Worm (Caenorhabditis elegans) whole organism, dauer: Measurements from ENCODE around the gene M02D8.6.
"Not testable (repeated sequence)": the region's sequence is repeated elsewhere in the genome, so short reads cannot be mapped to it uniquely, and the experiment has no call there.

Experiments
- unc-62 ChIP-seq: sonication (generic microtip); optimal IDR thresholded peaks from 2 replicates; lab custom pipeline; 2017; ENCODE audit warnings: missing biosample characterization, missing genetic modification reagents, missing genetic modification characterization

The M02D8.6 gene

DNA sequence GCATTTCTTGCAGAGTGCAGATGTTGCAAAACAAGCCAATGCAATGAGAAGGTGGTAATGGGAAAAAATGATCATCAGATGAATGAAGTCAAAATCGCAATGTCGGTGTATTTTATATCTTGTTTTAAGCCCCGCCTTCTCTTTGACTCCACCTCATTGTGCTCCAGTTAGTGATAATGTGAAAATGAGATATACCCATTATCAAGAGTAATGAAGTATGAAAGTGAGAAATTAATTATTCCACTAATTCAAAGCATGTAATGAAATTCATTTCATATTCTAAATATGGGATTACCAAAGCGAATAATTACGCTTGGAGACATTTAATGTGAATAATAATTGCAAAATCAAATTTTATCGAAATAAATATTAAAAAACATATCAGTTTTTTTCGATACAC is at the start of gene M02D8.6:
Gene M02D8.6, minus strand, starts transcription at position 101 of the 400 bp plus-strand sequence.
- not testable (repeated sequence) for TF ChIP-seq unc-62

DNA sequence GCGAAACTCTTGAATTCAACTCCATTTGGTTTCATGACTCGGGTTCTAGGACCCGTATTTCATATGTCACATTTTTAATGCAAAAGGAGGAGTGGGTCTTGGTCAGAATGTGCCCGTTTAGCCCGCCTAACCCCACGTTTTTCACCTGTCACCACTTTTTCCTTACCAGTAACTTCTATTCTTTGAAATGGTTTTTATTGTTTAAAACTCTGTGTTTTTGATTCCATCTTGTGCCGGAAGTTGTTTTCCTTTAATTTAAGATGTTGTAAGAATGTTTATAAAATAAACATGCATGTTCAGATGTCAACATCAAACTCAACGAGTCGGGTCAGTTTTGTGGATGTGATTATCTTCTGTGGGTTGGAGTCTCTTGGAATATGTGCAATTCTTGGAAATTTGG is 46.8 kb upstream of the M02D8.6 start, which contains the start of gene ZK721.4:
Gene ZK721.4, plus strand, starts transcription at position 301 of the 400 bp plus-strand sequence.
- no peak for TF ChIP-seq unc-62

DNA sequence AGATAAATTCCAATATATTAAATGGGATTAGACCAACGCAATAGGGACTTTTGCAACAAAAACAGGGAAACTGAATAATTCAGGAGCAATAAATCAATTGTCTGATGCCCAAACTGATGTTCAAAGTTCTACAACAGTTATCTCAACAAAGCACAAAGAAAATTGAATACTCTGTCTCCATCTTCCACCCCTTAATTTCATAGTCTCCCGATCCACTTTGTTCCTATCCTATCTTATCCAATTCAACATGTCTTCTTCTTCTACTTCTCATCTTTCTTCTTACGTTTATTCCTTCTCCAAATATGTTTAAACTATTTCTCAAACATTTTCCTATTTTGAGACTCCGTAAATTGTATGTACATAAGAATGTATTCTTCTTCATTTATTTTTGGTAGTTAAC is 38.6 kb upstream of the M02D8.6 start:
- TF ChIP-seq unc-62, result no peak

DNA sequence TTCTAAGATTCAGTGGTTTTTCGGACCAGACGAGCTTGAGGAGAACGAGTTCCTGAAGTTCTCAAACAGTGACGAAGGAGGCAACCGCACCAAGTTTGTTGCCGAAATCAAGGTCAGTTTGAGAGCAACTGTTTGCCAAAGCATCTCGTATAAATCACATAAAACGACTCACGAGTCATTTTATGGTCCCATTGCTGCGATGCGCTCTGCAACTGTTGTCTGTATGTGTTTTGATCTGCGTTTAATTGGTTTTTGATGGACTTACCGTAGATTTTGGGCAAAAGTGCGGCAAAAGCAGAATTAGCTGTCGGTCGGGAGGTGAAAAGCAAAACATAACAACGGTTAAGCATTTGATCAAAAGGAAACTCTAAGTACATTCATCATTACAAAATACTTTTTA is 32.3 kb upstream of the M02D8.6 start:
- no peak for TF ChIP-seq unc-62

DNA sequence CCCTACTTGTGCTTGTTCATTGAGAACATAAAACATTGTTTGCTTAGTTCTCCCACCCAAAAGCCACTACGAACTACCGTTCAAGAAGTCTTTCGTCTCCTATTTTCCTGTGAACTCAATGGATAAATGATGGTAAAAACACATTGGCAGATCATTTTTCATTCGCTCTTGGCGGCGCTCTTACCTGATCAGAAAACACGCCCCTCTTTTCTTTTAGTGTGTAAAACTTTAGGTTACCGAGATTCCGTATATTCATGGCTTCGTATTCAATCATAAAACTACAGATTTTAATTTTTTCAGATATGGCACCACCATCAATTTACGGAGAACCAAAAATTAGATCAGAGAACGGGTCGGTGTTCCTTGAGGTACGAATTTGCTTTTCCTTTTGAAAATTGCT is 31.9 kb upstream of the M02D8.6 start, which contains the start of gene zig-12:
Gene zig-12, plus strand, starts transcription at position 301 of the 400 bp plus-strand sequence.
- TF ChIP-seq unc-62, result no peak

DNA sequence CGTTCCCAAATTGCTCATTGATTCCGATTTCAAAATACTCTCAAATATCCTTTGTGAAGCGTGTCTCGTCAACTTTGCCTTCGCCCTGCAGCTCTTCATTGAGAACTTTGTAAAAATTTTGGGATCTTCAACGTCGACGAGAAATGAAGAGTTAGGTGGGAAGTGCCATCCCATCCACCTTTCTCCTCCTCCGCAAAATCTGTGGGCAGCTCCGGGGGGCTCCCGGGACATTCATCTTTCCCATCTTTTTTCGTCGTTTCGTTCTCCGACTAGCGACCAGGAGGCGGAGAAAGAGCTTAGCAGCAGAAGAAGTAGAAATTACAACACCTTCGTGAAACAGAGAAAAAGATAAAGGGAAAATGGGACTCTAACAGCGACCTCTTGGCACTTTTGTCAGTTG is 31.2 kb upstream of the M02D8.6 start:
- TF ChIP-seq unc-62, result no peak

DNA sequence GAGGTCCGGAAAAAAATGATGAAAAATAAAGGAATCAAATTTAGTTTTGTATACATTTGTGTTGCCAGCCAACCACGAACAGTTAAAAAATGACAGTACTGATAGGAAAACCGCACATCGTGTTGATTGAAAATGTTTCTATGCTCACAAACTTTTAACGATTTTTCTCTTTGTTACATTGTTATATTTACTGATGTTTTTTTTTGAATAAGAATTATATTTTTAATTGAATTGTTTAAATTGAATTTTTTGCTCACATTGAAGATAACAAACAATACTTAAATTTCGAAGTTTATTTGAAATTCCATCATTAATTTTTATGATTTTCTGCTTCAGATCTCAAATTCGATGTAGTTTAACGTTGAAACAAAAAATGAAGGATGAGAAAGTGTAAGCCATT is 29.8 kb upstream of the M02D8.6 start, which contains the start of gene M02D8.5:
Gene M02D8.5, minus strand, starts transcription at position 101 of the 400 bp plus-strand sequence.
- no peak for TF ChIP-seq unc-62

DNA sequence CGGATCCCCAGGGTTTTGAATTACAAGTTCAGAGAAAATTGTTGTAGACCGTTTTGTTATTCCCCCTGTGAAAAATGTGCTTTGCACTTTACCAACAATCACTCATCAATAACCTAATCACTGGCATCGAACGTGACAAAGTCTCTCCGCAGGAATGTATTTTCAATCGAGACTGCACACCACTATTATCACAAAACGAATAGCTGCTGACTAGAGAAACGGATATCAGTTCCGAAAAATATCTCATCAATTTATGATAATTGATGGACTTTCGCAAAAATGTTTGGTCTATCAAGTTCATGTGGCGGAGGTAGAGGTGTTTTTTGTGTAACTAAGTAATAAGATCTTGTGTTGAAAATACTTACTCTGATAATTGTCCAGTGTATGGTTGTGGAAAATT is 29.3 kb upstream of the M02D8.6 start:
- TF ChIP-seq unc-62, result no peak

DNA sequence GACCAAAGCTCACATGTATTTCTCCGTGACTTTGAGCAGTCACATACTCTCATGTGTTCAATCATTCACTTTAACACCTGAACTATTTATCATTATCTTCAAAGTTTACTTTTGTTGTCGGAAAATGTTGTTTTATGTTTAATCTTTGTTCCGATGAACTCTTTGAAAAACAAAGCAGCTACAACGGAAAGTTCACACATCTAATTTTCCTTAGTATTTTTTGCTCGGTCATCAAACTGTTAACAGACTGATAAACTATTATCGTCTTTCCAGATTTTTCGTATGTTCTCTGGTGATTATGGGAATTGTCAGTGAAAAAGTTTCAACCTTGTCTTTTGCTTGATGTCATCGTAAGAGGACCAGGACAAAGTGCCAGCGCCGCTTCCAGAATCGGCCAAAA is 24.3 kb upstream of the M02D8.6 start:
- TF ChIP-seq unc-62, result no peak

DNA sequence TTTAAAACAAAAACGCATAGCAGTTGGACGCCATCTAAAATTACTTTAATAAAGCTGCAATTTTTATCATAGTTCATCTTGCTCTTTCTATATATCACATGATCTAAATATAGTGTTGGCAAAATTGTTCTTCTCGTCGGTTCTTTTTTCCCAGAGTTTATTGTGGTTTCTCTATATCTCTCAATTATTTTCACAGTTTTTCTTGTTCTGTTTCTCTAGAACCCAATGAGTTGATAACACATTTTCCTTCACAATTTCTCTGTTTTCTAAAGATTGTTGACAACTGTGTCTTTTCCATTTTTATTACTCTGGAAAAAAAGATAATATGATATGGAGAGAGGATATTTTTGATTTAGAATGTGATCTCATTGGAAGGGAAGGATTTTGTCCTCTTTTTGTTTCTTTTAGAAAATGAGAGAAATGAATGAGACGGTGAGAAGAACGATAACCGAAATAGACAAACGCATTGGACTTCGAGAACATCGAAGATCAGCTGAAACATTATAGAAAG is 22.6 kb upstream of the M02D8.6 start:
- TF ChIP-seq unc-62, result no peak

DNA sequence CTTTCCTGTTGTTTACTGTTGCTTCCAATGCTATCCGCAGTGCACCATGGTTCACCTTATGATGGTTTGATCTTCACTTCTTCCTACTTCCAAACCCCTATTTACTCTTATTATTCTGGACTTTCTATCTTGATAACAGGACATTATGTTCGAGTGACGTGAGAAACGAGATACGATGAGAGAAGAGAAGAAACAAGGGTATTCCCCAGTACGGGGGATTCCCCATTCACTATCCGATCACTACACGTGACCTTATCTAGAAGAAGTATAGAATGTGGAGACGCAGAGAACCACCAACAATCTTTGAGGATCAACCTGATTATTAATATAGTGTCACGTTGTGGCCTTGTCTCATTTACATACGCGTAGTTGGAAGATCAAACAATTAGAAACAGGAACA is 20.8 kb upstream of the M02D8.6 start:
- TF ChIP-seq unc-62, result no peak

DNA sequence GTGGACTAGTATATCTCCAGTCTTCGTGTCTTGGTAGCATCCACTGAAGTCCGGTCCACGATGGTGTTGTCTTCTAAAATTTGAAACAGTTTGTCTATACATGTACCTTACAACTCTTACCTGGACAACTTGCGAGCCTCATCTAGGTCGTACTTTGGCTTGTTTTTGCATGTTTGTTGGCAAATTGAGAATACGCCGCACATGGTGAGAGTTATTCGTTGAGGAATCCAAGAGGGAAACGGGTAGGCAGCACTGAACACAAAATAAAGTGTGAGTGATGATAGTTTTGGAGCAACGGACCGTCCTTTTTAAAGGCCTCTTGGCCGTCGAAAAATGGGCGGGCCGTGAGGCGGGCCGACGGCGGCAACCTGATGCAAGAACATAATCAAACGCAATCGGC is 18.9 kb upstream of the M02D8.6 start, which contains the start of gene asns-2:
Gene asns-2, minus strand, starts transcription at position 282 of the 400 bp plus-strand sequence.
- TF ChIP-seq unc-62, result no peak

DNA sequence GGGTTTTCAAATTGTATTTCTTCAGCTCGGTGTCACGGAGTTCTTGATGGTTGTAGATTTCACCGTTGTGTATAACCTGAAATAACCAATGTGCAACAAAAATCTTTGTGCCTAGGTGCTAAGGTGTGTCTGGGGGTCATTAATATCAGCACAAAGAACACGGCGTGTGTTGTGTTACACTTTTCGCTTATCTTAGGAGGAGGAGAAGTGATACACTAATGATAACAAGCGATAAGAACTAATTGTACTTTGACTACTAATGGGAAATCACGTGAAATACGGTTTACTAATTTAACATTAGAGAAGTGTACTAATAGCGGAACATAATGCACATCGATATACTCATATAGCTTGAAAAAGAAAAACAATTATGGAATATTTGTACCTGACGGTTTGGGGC is 18.5 kb upstream of the M02D8.6 start:
- no peak for TF ChIP-seq unc-62

DNA sequence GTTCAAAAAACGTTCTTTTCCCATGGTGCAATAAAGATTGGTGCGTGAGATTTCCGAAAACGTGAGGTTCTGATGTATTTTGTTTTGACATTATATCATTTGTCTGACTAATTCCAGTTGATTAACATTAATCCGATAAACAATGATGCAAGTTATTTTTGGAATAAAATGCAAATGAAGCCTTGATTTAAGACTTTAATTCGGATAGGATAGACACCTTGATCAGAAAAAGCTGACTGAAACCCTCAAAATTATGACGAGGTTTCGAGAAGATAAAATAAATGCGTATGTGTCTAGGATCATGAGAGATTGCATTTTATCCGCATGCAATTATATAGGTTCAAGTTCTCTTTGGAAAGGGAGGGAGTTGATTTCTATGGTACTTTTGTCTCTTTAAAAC is 13.8 kb upstream of the M02D8.6 start:
- TF ChIP-seq unc-62, result no peak

DNA sequence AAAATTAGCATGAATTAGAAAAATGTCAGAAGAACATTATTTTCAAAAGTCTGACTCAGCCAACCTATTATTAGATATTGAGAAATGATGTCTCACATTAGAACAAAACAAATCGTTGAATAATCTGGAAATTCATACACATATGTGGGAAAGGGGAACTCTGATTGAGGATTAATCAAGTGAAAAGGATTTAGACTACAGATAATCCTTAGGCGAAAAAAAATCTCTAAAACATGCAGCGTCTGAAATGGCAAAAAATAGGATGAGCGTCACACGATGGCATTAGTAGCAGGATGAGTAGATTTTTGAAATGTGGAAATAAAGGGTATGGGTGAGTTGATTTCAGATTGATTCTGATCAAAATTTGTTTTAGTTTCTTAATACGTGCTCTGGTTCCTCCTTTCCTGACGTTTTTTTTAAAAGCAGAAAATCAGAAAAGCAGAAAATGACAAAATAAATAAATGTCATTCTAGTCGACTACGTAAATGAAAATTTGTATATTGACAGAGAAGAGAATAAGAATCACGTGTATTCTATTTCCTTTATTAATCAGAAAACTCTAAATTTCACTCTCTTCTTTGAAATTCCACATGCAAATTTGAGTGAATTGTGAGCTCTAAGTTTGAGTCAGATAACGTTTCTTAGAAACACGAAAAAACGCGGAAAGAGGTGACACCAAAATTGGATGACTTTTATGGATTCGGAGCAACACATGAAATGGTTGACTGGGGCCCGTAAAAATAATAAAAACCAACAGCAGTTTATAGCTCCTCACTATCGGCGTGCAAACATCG is 12.7 kb upstream of the M02D8.6 start:
- TF ChIP-seq unc-62, result no peak

DNA sequence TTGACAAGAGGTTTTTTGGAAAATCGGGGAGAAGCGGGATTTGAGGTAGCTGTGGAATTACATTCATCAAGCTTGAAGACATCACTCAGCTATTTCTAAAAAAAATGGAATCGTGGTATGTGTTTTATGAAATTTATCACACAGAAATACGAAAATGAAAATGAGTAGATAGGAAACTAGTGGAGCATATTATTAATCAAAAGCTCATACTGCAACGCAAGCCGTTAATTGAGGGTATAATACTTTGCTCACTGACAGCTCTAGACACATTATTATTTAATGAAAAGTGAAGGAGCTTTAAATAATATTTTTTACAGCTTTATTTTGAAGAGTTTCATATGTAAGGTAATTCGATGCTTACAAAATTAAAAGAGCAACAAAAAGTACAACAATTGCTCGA is 11.2 kb upstream of the M02D8.6 start, which contains the start of gene M02D8.7:
Gene M02D8.7, minus strand, starts transcription at position 101 of the 400 bp plus-strand sequence.
- TF ChIP-seq unc-62, result no peak

DNA sequence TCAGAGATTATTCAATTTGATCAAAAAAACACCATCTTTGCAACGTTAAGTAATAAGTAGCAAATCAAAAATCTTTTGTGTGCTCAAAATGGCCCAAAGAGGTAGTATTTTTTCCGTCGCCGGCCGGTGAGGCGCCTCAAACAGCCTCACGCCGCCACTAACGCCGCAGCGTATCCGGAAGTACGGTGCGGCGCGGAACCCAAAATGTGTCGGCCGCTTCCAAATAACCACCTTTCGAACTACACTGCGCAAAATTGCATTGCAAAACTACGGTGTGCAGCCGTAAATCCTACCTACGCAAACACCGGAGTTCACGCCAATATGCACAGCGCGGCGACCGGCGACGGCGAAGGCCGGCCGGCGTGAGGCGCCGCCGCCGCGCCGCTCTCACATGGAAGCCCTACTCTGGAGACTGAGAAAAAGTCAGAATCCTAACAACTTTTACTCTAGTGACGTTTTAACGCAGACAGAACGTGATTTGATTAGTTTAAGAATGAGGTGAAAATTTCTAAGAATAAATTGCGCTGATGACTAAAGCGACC is 10.0 kb upstream of the M02D8.6 start:
- TF ChIP-seq unc-62, result no peak

DNA sequence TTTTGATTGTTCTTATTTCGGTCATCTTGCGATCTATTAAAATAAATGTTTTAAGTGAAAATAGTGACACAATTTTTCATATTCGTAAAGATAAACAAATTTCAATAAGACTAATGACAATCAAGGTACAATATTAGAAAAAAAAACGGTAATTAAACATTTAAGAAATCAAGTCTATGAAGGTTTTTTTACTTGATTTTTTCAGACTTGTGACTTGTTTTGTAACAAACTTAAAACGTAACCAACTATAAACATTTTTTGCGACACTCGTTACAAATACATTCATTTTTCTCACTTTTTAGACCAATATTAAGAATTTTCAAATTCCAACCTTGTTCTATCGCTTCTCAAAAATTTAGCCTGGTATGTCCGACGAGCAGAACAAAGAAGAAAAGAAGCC is 7.7 kb upstream of the M02D8.6 start, which contains the start of gene M02D8.2:
Gene M02D8.2, plus strand, starts transcription at position 301 of the 400 bp plus-strand sequence.
- no peak for TF ChIP-seq unc-62
